Fruit fly (Drosophila melanogaster): ENCODE data around the gene MED30.

MED30 gene

DNA sequence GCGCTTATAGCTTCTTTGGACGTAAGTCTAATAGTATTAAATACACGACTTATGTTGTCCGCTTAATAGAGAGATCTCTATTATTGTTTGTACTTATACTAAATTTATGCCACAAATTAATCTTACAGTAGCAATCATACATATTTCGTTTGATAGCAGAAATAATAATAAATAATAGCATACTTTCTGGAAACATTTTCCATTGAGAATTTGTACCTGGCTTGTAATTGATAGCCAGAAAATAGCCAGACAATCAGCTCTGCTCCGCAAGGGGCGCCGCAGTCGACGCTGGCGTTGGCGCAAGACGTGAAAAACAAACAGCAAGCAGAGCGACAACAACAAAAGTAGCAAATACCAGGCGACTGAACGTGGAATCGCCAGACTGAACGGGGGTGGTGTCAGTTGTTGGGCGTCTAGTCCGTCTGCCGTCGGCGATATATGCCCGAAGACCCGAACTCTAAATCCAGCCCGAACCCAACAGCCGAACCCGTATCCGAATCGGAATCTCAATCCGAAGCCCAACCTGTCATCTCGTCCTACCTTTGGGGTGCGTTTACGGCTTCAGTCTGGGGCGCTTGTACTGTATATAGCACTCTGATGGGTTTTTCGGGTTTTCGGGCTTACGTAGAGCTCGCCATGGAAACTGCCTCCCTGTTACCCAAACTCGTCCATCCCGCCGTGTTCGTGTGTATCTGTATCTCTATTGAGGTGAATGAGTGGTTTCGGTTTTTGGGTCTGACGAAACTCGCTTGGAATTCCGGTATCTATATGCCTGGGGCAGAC lies 45.7 kb upstream of the MED30 start (continued):
- TF ChIP-seq E2f1 (GFP tag; IDR thresholded peaks at IDR 0.05) (no peak), CG18619 (GFP tag; optimal IDR thresholded peaks at IDR 0.05) (peak; percentile 47), CG7987 (GFP tag; optimal IDR thresholded peaks at IDR 0.05) (no peak), CG12942 (GFP tag; optimal IDR thresholded peaks at IDR 0.05) (no peak), CG42726 (GFP tag; IDR thresholded peaks at IDR 0.05; ENCODE audit: partially characterized antibody) (no peak), CG17359 (tag; optimal IDR thresholded peaks at IDR 0.05) (no peak), Mrtf (GFP tag; IDR thresholded peaks at IDR 0.05) (no peak), nerfin-2 (GFP tag; IDR thresholded peaks at IDR 0.05; ENCODE audit: partially characterized antibody) (no peak), CG4707 (GFP tag; optimal IDR thresholded peaks at IDR 0.05) (no peak), CG18262 (tag; optimal IDR thresholded peaks at IDR 0.05) (peak; percentile 61), ind (GFP tag; optimal IDR thresholded peaks at IDR 0.05) (peak; percentile 5), CG14014 (GFP tag; IDR thresholded peaks at IDR 0.05) (no peak), Ravus (GFP tag; IDR thresholded peaks at IDR 0.05) (no peak), CG4424 (GFP tag; optimal IDR thresholded peaks at IDR 0.05) (no peak), Lhr (GFP tag; optimal IDR thresholded peaks at IDR 0.05) (no peak), luna (GFP tag; optimal IDR thresholded peaks at IDR 0.05) (no peak), h (optimal IDR thresholded peaks at IDR 0.05) (no peak), scrt (GFP tag; optimal IDR thresholded peaks at IDR 0.05) (peak; percentile 61), emc (GFP tag; optimal IDR thresholded peaks at IDR 0.05) (no peak), salm (tag; optimal IDR thresholded peaks at IDR 0.05) (no peak), Sox102F (GFP tag; optimal IDR thresholded peaks at IDR 0.05) (peak; percentile 27), CG9876 (GFP tag; optimal IDR thresholded peaks at IDR 0.05) (no peak), jing (GFP tag; optimal IDR thresholded peaks at IDR 0.05) (peak; percentile 19), CG8290 (GFP tag; optimal IDR thresholded peaks at IDR 0.05) (peak; percentile 100), CG8290 (tag; optimal IDR thresholded peaks at IDR 0.05) (peak; percentile 69 to 88), CG11695 (GFP tag; IDR thresholded peaks at IDR 0.05) (peak; percentile 29; the same call in 1 of the 3 replicates), her (GFP tag; optimal IDR thresholded peaks at IDR 0.05) (no peak), nom (GFP tag; optimal IDR thresholded peaks at IDR 0.05) (no peak), zfh1 (GFP tag; IDR thresholded peaks at IDR 0.05) (0 out of 3 replicates have a peak, but pooled peaks have one; percentile 15), Hsf (GFP tag; optimal IDR thresholded peaks at IDR 0.05) (peak; percentile 55), exex (tag; optimal IDR thresholded peaks at IDR 0.05) (no peak), MESR4 (GFP tag; optimal IDR thresholded peaks at IDR 0.05) (no peak), tup (GFP tag; optimal IDR thresholded peaks at IDR 0.05) (no peak), CG15073 (GFP tag; optimal IDR thresholded peaks at IDR 0.05) (no peak), CG1024 (GFP tag; IDR thresholded peaks at IDR 0.05) (no peak), CHES-1-like (GFP tag; optimal IDR thresholded peaks at IDR 0.05) (peak; percentile 17), CG13775 (GFP tag; optimal IDR thresholded peaks at IDR 0.05) (peak; percentile 60), CG14965 (GFP tag; optimal IDR thresholded peaks at IDR 0.05; ENCODE audit: borderline replicate concordance) (no peak), Opbp (GFP tag; IDR thresholded peaks at IDR 0.05; ENCODE audit: partially characterized antibody) (no peak), CG7745 (tag; optimal IDR thresholded peaks at IDR 0.05) (no peak), knrl (GFP tag; IDR thresholded peaks at IDR 0.05; ENCODE audit: partially characterized antibody) (no peak), z (GFP tag; IDR thresholded peaks at IDR 0.05) (no peak), CG17385 (GFP tag; optimal IDR thresholded peaks at IDR 0.05) (peak; percentile 35), CG5245 (GFP tag; optimal IDR thresholded peaks at IDR 0.05) (no peak), MBD-R2 (GFP tag; IDR thresholded peaks at IDR 0.05) (no peak), odd (GFP tag; optimal IDR thresholded peaks at IDR 0.05) (no peak), CoRest (tag; optimal IDR thresholded peaks at IDR 0.05) (peak; percentile 59), Hr39 (optimal IDR thresholded peaks at IDR 0.05) (no peak), CG9609 (GFP tag; optimal IDR thresholded peaks at IDR 0.05) (peak; percentile 11), CG18011 (GFP tag; optimal IDR thresholded peaks at IDR 0.05) (no peak)

Data from whole organism, embryonic.